Worm (Caenorhabditis elegans): Measurements from ENCODE around the gene M04G7.5.

M04G7.5 gene

DNA sequence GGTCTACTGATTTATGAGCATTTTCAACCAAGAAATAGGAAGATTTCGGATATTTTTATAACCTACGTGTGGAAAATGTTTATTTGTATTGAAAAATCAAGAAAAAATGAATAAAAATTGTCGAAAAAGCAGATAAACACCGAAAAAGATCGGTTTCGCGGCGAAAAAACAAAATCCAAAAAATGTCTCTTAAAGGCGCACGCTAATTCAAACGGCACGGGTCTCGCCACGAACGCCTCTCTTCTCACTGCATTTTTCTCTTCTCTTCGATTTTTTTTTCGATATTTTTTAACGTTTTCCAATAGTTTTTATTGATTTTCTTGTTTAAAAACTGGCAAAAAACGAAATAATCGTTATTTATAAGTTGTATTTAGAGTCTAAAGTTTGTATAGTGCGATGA is 29.3 kb upstream of the M04G7.5 start (continued):
- no peak for TF ChIP-seq nhr-179 (tag; optimal IDR thresholded peaks at IDR 0.05)
- TF ChIP-seq B0261.1 (tag; optimal IDR thresholded peaks at IDR 0.05): no peak
- TF ChIP-seq B0336.3 (GFP tag; IDR thresholded peaks at IDR 0.05): no peak
- TF ChIP-seq lin-54 (GFP tag; optimal IDR thresholded peaks at IDR 0.05): peak; percentile 65
- TF ChIP-seq dpl-1 (GFP tag; optimal IDR thresholded peaks at IDR 0.05): peak; percentile 60
- peak; percentile 35 for TF ChIP-seq snpc-4 (GFP tag; optimal IDR thresholded peaks at IDR 0.05)
- TF ChIP-seq snpc-4 (tag; optimal IDR thresholded peaks at IDR 0.05): peak in 2 of 4 experiments; percentile 51 to 52
- TF ChIP-seq F55B11.4 (tag; optimal IDR thresholded peaks at IDR 0.05; ENCODE audit: borderline replicate concordance, insufficient read depth): no peak
- no peak for TF ChIP-seq F39B2.1 (GFP tag; IDR thresholded peaks at IDR 0.05)
- no peak for TF ChIP-seq pha-4 (tag; optimal IDR thresholded peaks at IDR 0.05)
- TF ChIP-seq somi-1 (GFP tag; optimal IDR thresholded peaks at IDR 0.05): no peak
- peak; percentile 18; the same call in 1 of the 2 replicates for TF ChIP-seq dox-1 (GFP tag; IDR thresholded peaks at IDR 0.05)
- no peak for TF ChIP-seq ceh-40 (GFP tag; IDR thresholded peaks at IDR 0.05)
- TF ChIP-seq tbx-9 (tag; optimal IDR thresholded peaks at IDR 0.05; ENCODE audit: borderline replicate concordance): no peak
- no peak for TF ChIP-seq ztf-26 (tag; optimal IDR thresholded peaks at IDR 0.05)
- TF ChIP-seq ceh-79 (tag; optimal IDR thresholded peaks at IDR 0.05): no peak
- TF ChIP-seq F33H1.4 (GFP tag; IDR thresholded peaks at IDR 0.05): peak; percentile 87
- no peak for TF ChIP-seq ama-1 (optimal IDR thresholded peaks at IDR 0.05)
- no peak for TF ChIP-seq ama-1 (GFP tag; optimal IDR thresholded peaks at IDR 0.05)
- peak; percentile 81 for TF ChIP-seq efl-1 (GFP tag; optimal IDR thresholded peaks at IDR 0.05)
- TF ChIP-seq nfya-1 (tag; optimal IDR thresholded peaks at IDR 0.05; ENCODE audit: borderline replicate concordance, insufficient read depth): no peak
- no peak for TF ChIP-seq sea-2 (GFP tag; IDR thresholded peaks at IDR 0.05)
- TF ChIP-seq ccch-3 (GFP tag; optimal IDR thresholded peaks at IDR 0.05): no peak
- TF ChIP-seq egrh-3 (GFP tag; IDR thresholded peaks at IDR 0.05): no peak; the same call in 1 of the 2 replicates
- no peak for TF ChIP-seq Y53F4B.3 (GFP tag; IDR thresholded peaks at IDR 0.05)
- no peak for TF ChIP-seq ZK185.1 (tag; optimal IDR thresholded peaks at IDR 0.05; ENCODE audit: poor library complexity, severe bottlenecking)
- TF ChIP-seq him-1 (tag; optimal IDR thresholded peaks at IDR 0.05): no peak
- no peak for TF ChIP-seq K11D2.4 (GFP tag; IDR thresholded peaks at IDR 0.05)
- no peak for TF ChIP-seq let-607 (tag; optimal IDR thresholded peaks at IDR 0.05)
- TF ChIP-seq mxl-1 (tag; optimal IDR thresholded peaks at IDR 0.05): no peak
- TF ChIP-seq madf-8 (GFP tag; conservative IDR thresholded peaks at IDR 0.05): no peak; the same call in 1 of the 2 replicates
- TF ChIP-seq attf-6 (GFP tag; IDR thresholded peaks at IDR 0.05): no peak
- TF ChIP-seq ceh-27 (GFP tag; optimal IDR thresholded peaks at IDR 0.05): no peak
- no peak for TF ChIP-seq gei-17 (GFP tag; optimal IDR thresholded peaks at IDR 0.05)
- no peak for TF ChIP-seq ets-4 (GFP tag; optimal IDR thresholded peaks at IDR 0.05)
- peak; percentile 75 for TF ChIP-seq D2030.7 (GFP tag; IDR thresholded peaks at IDR 0.05)
- no peak for TF ChIP-seq lir-1 (GFP tag; conservative IDR thresholded peaks at IDR 0.05)
- TF ChIP-seq ceh-100 (GFP tag; IDR thresholded peaks at IDR 0.05): no peak
- no peak for TF ChIP-seq rpc-1 (optimal IDR thresholded peaks at IDR 0.05)
- no peak for TF ChIP-seq rpc-1 (tag; optimal IDR thresholded peaks at IDR 0.05)
- TF ChIP-seq rcor-1 (GFP tag; IDR thresholded peaks at IDR 0.05): 0 out of 2 replicates have a peak, but pooled peaks have one; percentile 21
- TF ChIP-seq athp-1 (tag; optimal IDR thresholded peaks at IDR 0.05): no peak
- no peak for TF ChIP-seq ztf-25 (GFP tag; IDR thresholded peaks at IDR 0.05)
- no peak for TF ChIP-seq F57A8.1 (GFP tag; optimal IDR thresholded peaks at IDR 0.05)
- TF ChIP-seq ceh-91 (GFP tag; IDR thresholded peaks at IDR 0.05): peak; percentile 37; the same call in 1 of the 2 replicates
- TF ChIP-seq aptf-2 (GFP tag; conservative IDR thresholded peaks at IDR 0.05): no peak
- no peak for TF ChIP-seq cebp-2 (GFP tag; IDR thresholded peaks at IDR 0.05)
- TF ChIP-seq lin-26 (GFP tag; IDR thresholded peaks at IDR 0.05): no peak
- TF ChIP-seq sptf-2 (GFP tag; optimal IDR thresholded peaks at IDR 0.05): no peak
- peak; percentile 27 for TF ChIP-seq tbp1 (GFP tag; optimal IDR thresholded peaks at IDR 0.05)
- TF ChIP-seq mes-4 (tag; optimal IDR thresholded peaks at IDR 0.05): no peak
